Fruit fly (Drosophila melanogaster): ENCODE data around the gene CG7029.

Gene CG7029

dm6 chr3R:22760988-22761387 lies 10.3 kb downstream of the CG7029 start, which contains the start of gene Nepl13:
Nepl13 (minus strand) TSS chr3R:22761076.
- no peak for TF ChIP-seq CG17801 (GFP tag; optimal IDR thresholded peaks at IDR 0.05; ENCODE audit: partially characterized antibody)

- no peak for TF ChIP-seq CG17801 (GFP tag; optimal IDR thresholded peaks at IDR 0.05; ENCODE audit: partially characterized antibody)
Measured at dm6 chr3R:22763587-22763986, 12.9 kb downstream of the CG7029 start, which contains the start of gene Nepl14. Nepl14 (minus strand) TSS chr3R:22763711.

dm6 chr3R:22766072-22766471 lies 15.4 kb downstream of the CG7029 start, which contains the start of gene Nepl15:
Nepl15 (minus strand) TSS chr3R:22766172.
- TF ChIP-seq CG17801 (GFP tag; optimal IDR thresholded peaks at IDR 0.05; ENCODE audit: partially characterized antibody), result no peak

dm6 chr3R:22767599-22767998 lies 16.9 kb downstream of the CG7029 start, which contains the start of gene CG13841:
CG13841 (minus strand) TSS chr3R:22767699.
- TF ChIP-seq CG17801 (GFP tag; optimal IDR thresholded peaks at IDR 0.05; ENCODE audit: partially characterized antibody), result no peak

- TF ChIP-seq CG17801 (GFP tag; optimal IDR thresholded peaks at IDR 0.05; ENCODE audit: partially characterized antibody), result no peak
Measured at dm6 chr3R:22768633-22769032, 17.9 kb downstream of the CG7029 start, which contains the start of gene CG43091. CG43091 (minus strand) TSS chr3R:22768733.

dm6 chr3R:22769567-22769966 lies 18.9 kb downstream of the CG7029 start, which contains the start of gene CG43092:
CG43092 (minus strand) TSS chr3R:22769667.
- no peak for TF ChIP-seq CG17801 (GFP tag; optimal IDR thresholded peaks at IDR 0.05; ENCODE audit: partially characterized antibody)

- no peak for TF ChIP-seq CG17801 (GFP tag; optimal IDR thresholded peaks at IDR 0.05; ENCODE audit: partially characterized antibody)
Measured at dm6 chr3R:22770207-22770606, 19.5 kb downstream of the CG7029 start, which contains the start of gene CG43093. CG43093 (minus strand) TSS chr3R:22770307.

- no peak for TF ChIP-seq CG17801 (GFP tag; optimal IDR thresholded peaks at IDR 0.05; ENCODE audit: partially characterized antibody)
Measured at dm6 chr3R:22770887-22771286, 20.2 kb downstream of the CG7029 start, which contains the start of gene CG43094. CG43094 (minus strand) TSS chr3R:22770987.

dm6 chr3R:22771670-22772069 lies 21.0 kb downstream of the CG7029 start, which contains the start of gene CG43095:
CG43095 (minus strand) TSS chr3R:22771770.
- TF ChIP-seq CG17801 (GFP tag; optimal IDR thresholded peaks at IDR 0.05; ENCODE audit: partially characterized antibody), result no peak

dm6 chr3R:22776457-22776856 lies 25.8 kb downstream of the CG7029 start:
- TF ChIP-seq CG17801 (GFP tag; optimal IDR thresholded peaks at IDR 0.05; ENCODE audit: partially characterized antibody), result no peak

- TF ChIP-seq CG17801 (GFP tag; optimal IDR thresholded peaks at IDR 0.05; ENCODE audit: partially characterized antibody), result no peak
Measured at dm6 chr3R:22780135-22780534, 29.4 kb downstream of the CG7029 start.

- TF ChIP-seq CG17801 (GFP tag; optimal IDR thresholded peaks at IDR 0.05; ENCODE audit: partially characterized antibody), result peak; percentile 75
Measured at dm6 chr3R:22781412-22781811, 30.7 kb downstream of the CG7029 start.

- no peak for TF ChIP-seq CG17801 (GFP tag; optimal IDR thresholded peaks at IDR 0.05; ENCODE audit: partially characterized antibody)
Measured at dm6 chr3R:22784674-22785316, 34.1 kb downstream of the CG7029 start.

- TF ChIP-seq CG17801 (GFP tag; optimal IDR thresholded peaks at IDR 0.05; ENCODE audit: partially characterized antibody), result no peak
Measured at dm6 chr3R:22789106-22789505, 38.4 kb downstream of the CG7029 start.

- no peak for TF ChIP-seq CG17801 (GFP tag; optimal IDR thresholded peaks at IDR 0.05; ENCODE audit: partially characterized antibody)
Measured at dm6 chr3R:22793953-22794352, 43.3 kb downstream of the CG7029 start.

- no peak for TF ChIP-seq CG17801 (GFP tag; optimal IDR thresholded peaks at IDR 0.05; ENCODE audit: partially characterized antibody)
Measured at dm6 chr3R:22803655-22804341, 53.1 kb downstream of the CG7029 start, which contains the start of gene CG7031. CG7031 (plus strand) TSS chr3R:22804291.
